Worm (Caenorhabditis elegans) whole organism, L4 larva: ENCODE data around the gene F07F6.4.

Source experiments
- R02D3.7 ChIP-seq: fragments of 150-350 bp; sonication (generic microtip); optimal IDR thresholded peaks from 3 replicates; lab custom pipeline; 2014; ENCODE audit warnings: missing biosample characterization, missing genetic modification characterization
- ZK337.2 ChIP-seq: fragments of 200-800 bp; sonication (Bioruptor generic); IDR thresholded peaks from 2 replicates; pipeline ENCODE4 v1.3.6; 2022; ENCODE audit warnings: missing genetic modification reagents, missing genetic modification characterization, missing compliant biosample characterization
- attf-4 ChIP-seq: sonication (generic microtip); optimal IDR thresholded peaks from 3 replicates; lab custom pipeline; 2017; ENCODE audit warnings: missing biosample characterization, missing genetic modification characterization
- ceh-82 ChIP-seq: sonication (generic microtip); optimal IDR thresholded peaks from 2 replicates; lab custom pipeline; 2017; ENCODE audit warnings: missing biosample characterization, missing genetic modification characterization
- dmd-9 ChIP-seq: fragments of 200-800 bp; sonication (Bioruptor generic); IDR thresholded peaks from 2 replicates; pipeline ENCODE4 v1.3.6; 2022; ENCODE audit warnings: missing genetic modification reagents, missing genetic modification characterization, missing compliant biosample characterization
- lin-13 ChIP-seq: fragments of 150-350 bp; optimal IDR thresholded peaks from 2 replicates; lab custom pipeline; 2014; ENCODE audit warnings: missing biosample characterization, missing genetic modification reagents, missing genetic modification characterization
- nhr-11 ChIP-seq: fragments of 150-350 bp; optimal IDR thresholded peaks from 2 replicates; lab custom pipeline; 2014; ENCODE audit warnings: missing biosample characterization, missing genetic modification characterization
- nhr-237 ChIP-seq: sonication (generic microtip); optimal IDR thresholded peaks from 2 replicates; lab custom pipeline; 2017; ENCODE audit warnings: missing biosample characterization, missing genetic modification characterization
- nhr-76 ChIP-seq: fragments of 150-350 bp; optimal IDR thresholded peaks from 2 replicates; lab custom pipeline; 2014; ENCODE audit warnings: missing biosample characterization, missing genetic modification characterization
- unc-130 ChIP-seq: sonication (generic microtip); optimal IDR thresholded peaks from 2 replicates; lab custom pipeline; 2016; ENCODE audit warnings: missing genetic modification reagents, missing genetic modification characterization, missing compliant biosample characterization
- zip-11 ChIP-seq: fragments of 200-800 bp; sonication (Bioruptor generic); IDR thresholded peaks from 2 replicates; pipeline ENCODE4 v1.3.6; 2022; ENCODE audit warnings: missing genetic modification characterization, missing compliant biosample characterization

ce11 chrII:5451278-5451677 is 21.9 kb upstream of the F07F6.4 start:
- TF ChIP-seq zip-11 (no peak), ceh-82 (tag; lab: Kevin White, UChicago) (no peak), nhr-237 (tag; lab: Kevin White, UChicago) (no peak), attf-4 (tag; lab: Kevin White, UChicago) (no peak), nhr-76 (tag; lab: Kevin White, UChicago) (no peak), R02D3.7 (tag; lab: Kevin White, UChicago) (no peak), unc-130 (no peak), lin-13 (GFP tag; lab: Kevin White, UChicago) (no peak), nhr-11 (no peak), ZK337.2 (no peak), dmd-9 (GFP tag; lab: Robert Waterston, UW) (no peak)
